Fruit fly (Drosophila melanogaster) whole organism, embryonic: Measurements from ENCODE around the gene CG31710.

Experiments
- Atf-2 ChIP-seq: fragments of 200-800 bp; sonication (Bioruptor generic); optimal IDR thresholded peaks from 2 replicates; lab custom pipeline; 2016; ENCODE audit warnings: missing biosample characterization, missing genetic modification characterization
- CG10959 ChIP-seq: fragments of 200-800 bp; sonication (Bioruptor generic); IDR thresholded peaks from 2 replicates; pipeline ENCODE4 v1.3.6; 2022; ENCODE audit warnings: missing biosample characterization, missing genetic modification characterization
- CG11723 ChIP-seq: fragments of 200-800 bp; sonication (Bioruptor generic); optimal IDR thresholded peaks from 2 replicates; lab custom pipeline; 2017; ENCODE audit warnings: missing biosample characterization, mild to moderate bottlenecking, missing genetic modification characterization
- CG12391 ChIP-seq: fragments of 200-800 bp; sonication (Bioruptor generic); optimal IDR thresholded peaks from 3 replicates; lab custom pipeline; 2018; ENCODE audit warnings: missing biosample characterization, mild to moderate bottlenecking, missing genetic modification characterization, moderate library complexity
- CG14050 ChIP-seq: fragments of 200-800 bp; sonication (Bioruptor generic); IDR thresholded peaks from 3 replicates; pipeline ENCODE4 v1.3.6; 2022; ENCODE audit warnings: missing biosample characterization, missing genetic modification characterization
- CG17186 ChIP-seq: fragments of 200-800 bp; sonication (Bioruptor generic); optimal IDR thresholded peaks from 3 replicates; lab custom pipeline; 2017; ENCODE audit warnings: missing biosample characterization, missing genetic modification reagents, missing genetic modification characterization
- CG17328 ChIP-seq: fragments of 200-800 bp; sonication (Bioruptor generic); IDR thresholded peaks from 2 replicates; pipeline ENCODE4 v1.3.6; 2022; ENCODE audit warnings: missing biosample characterization, missing genetic modification characterization
- CG17912 ChIP-seq: fragments of 200-800 bp; sonication (Bioruptor generic); optimal IDR thresholded peaks from 2 replicates; lab custom pipeline; 2018; ENCODE audit warnings: missing biosample characterization, mild to moderate bottlenecking, missing genetic modification characterization
- CG2129 ChIP-seq: fragments of 200-800 bp; sonication (Bioruptor generic); IDR thresholded peaks from 2 replicates; pipeline ENCODE4 v1.3.6; 2022; ENCODE audit warnings: missing biosample characterization, missing genetic modification characterization; ENCODE audit not compliant: partially characterized antibody
- CG2199 ChIP-seq: fragments of 200-800 bp; sonication (Bioruptor generic); IDR thresholded peaks from 3 replicates; pipeline ENCODE4 v1.3.6; 2022; ENCODE audit warnings: missing biosample characterization, missing genetic modification characterization
- CG2875 ChIP-seq: fragments of 200-800 bp; sonication (Bioruptor generic); optimal IDR thresholded peaks from 2 replicates; lab custom pipeline; 2017; ENCODE audit warnings: missing biosample characterization, mild to moderate bottlenecking, missing genetic modification characterization, missing genetic modification reagents
- CG3281 ChIP-seq: fragments of 200-800 bp; sonication (Bioruptor generic); optimal IDR thresholded peaks from 3 replicates; lab custom pipeline; 2017; ENCODE audit warnings: missing biosample characterization, mild to moderate bottlenecking, missing genetic modification characterization
- CG3838 ChIP-seq: fragments of 200-800 bp; sonication (Bioruptor generic); optimal IDR thresholded peaks from 3 replicates; lab custom pipeline; 2016; ENCODE audit warnings: missing biosample characterization, missing genetic modification characterization
- CG5180 ChIP-seq: fragments of 200-800 bp; sonication (Bioruptor generic); optimal IDR thresholded peaks from 3 replicates; lab custom pipeline; 2017; ENCODE audit warnings: missing biosample characterization, missing genetic modification characterization, mild to moderate bottlenecking, moderate library complexity, missing genetic modification reagents
- CG6689 ChIP-seq: fragments of 200-800 bp; sonication (Bioruptor generic); IDR thresholded peaks from 2 replicates; pipeline ENCODE4 v1.3.6; 2022; ENCODE audit warnings: missing biosample characterization, missing genetic modification characterization
- CG7357 ChIP-seq: fragments of 200-800 bp; sonication (Bioruptor generic); IDR thresholded peaks from 3 replicates; pipeline ENCODE4 v1.3.6; 2022; ENCODE audit warnings: missing biosample characterization, missing genetic modification characterization
- CG7372 ChIP-seq: fragments of 200-800 bp; sonication (Bioruptor generic); IDR thresholded peaks from 2 replicates; pipeline ENCODE4 v1.3.6; 2022; ENCODE audit warnings: missing biosample characterization, missing genetic modification characterization
- CG7556 ChIP-seq: fragments of 200-800 bp; sonication (Bioruptor generic); optimal IDR thresholded peaks from 2 replicates; lab custom pipeline; 2017; ENCODE audit warnings: missing biosample characterization, mild to moderate bottlenecking, missing genetic modification characterization
- CG8089 ChIP-seq: fragments of 200-800 bp; sonication (Bioruptor generic); optimal IDR thresholded peaks from 3 replicates; lab custom pipeline; 2016; ENCODE audit warnings: missing biosample characterization, missing genetic modification characterization
- CG8924 ChIP-seq: fragments of 200-800 bp; optimal IDR thresholded peaks from 3 replicates; lab custom pipeline; 2019; ENCODE audit warnings: missing biosample characterization, mild to moderate bottlenecking, missing genetic modification characterization, moderate library complexity
- Dad ChIP-seq: fragments of 200-800 bp; sonication (Bioruptor generic); optimal IDR thresholded peaks from 3 replicates; lab custom pipeline; 2016; ENCODE audit warnings: missing biosample characterization, missing genetic modification characterization
- Dfd ChIP-seq, 2 experiments: fragments of >200 bp; optimal IDR thresholded peaks; 2 replicates each; lab custom pipeline; 2017; ENCODE audit warnings: missing biosample characterization in 2 of 2, missing genetic modification characterization in 2 of 2
- Dll ChIP-seq: fragments of 200-800 bp; sonication (Bioruptor generic); IDR thresholded peaks from 4 replicates; pipeline ENCODE4 v1.3.6; 2022; ENCODE audit warnings: missing biosample characterization, missing genetic modification characterization; ENCODE audit not compliant: partially characterized antibody
- Doc3 ChIP-seq: fragments of 200-800 bp; sonication (Bioruptor generic); IDR thresholded peaks from 3 replicates; pipeline ENCODE4 v1.3.6; 2022; ENCODE audit warnings: missing biosample characterization, missing genetic modification characterization; ENCODE audit not compliant: partially characterized antibody
- Dref ChIP-seq: fragments of 200-800 bp; sonication (Bioruptor generic); IDR thresholded peaks from 2 replicates; pipeline ENCODE4 v1.3.6; 2022; ENCODE audit warnings: missing biosample characterization, missing genetic modification characterization
- Fer1 ChIP-seq: fragments of 200-800 bp; sonication (Bioruptor generic); optimal IDR thresholded peaks from 2 replicates; lab custom pipeline; 2017; ENCODE audit warnings: missing biosample characterization, mild to moderate bottlenecking, missing genetic modification characterization
- Fer3 ChIP-seq: fragments of 200-800 bp; sonication (Bioruptor generic); optimal IDR thresholded peaks from 2 replicates; lab custom pipeline; 2018; ENCODE audit warnings: missing biosample characterization, mild to moderate bottlenecking, missing genetic modification characterization, moderate library complexity
- H2.0 ChIP-seq: fragments of 200-800 bp; sonication (Bioruptor generic); IDR thresholded peaks from 2 replicates; pipeline ENCODE4 v1.3.6; 2022; ENCODE audit warnings: missing biosample characterization, missing genetic modification characterization
- HLH4C ChIP-seq: fragments of 200-800 bp; sonication (Bioruptor generic); IDR thresholded peaks from 3 replicates; pipeline ENCODE4 v1.3.6; 2022; ENCODE audit warnings: missing biosample characterization, missing genetic modification characterization; ENCODE audit not compliant: partially characterized antibody
- Hr51 ChIP-seq, 2 experiments: fragments of 200-800 bp; sonication (Bioruptor generic); optimal IDR thresholded peaks; 2 replicates in 1 of 2; 3 replicates in 1 of 2; lab custom pipeline; 2016 to 2018; ENCODE audit warnings: missing biosample characterization in 2 of 2, missing genetic modification characterization in 2 of 2, mild to moderate bottlenecking in 1 of 2, moderate library complexity in 1 of 2
- Jarid2 ChIP-seq: fragments of 200-800 bp; sonication (Bioruptor generic); optimal IDR thresholded peaks from 3 replicates; lab custom pipeline; 2017; ENCODE audit warnings: mild to moderate bottlenecking, missing biosample characterization, missing genetic modification reagents, missing genetic modification characterization
- Mad ChIP-seq: fragments of 200-800 bp; sonication (Bioruptor generic); optimal IDR thresholded peaks from 2 replicates; lab custom pipeline; 2016; ENCODE audit warnings: missing biosample characterization, missing genetic modification characterization
- NK7.1 ChIP-seq: fragments of 200-800 bp; sonication (Bioruptor generic); optimal IDR thresholded peaks from 3 replicates; lab custom pipeline; 2016; ENCODE audit warnings: missing biosample characterization, missing genetic modification characterization
- amos ChIP-seq: fragments of 200-800 bp; sonication (Bioruptor generic); IDR thresholded peaks from 2 replicates; pipeline ENCODE4 v1.3.6; 2022; ENCODE audit warnings: missing biosample characterization, missing genetic modification characterization; ENCODE audit not compliant: partially characterized antibody
- cato ChIP-seq: fragments of 200-800 bp; sonication (Bioruptor generic); optimal IDR thresholded peaks from 2 replicates; lab custom pipeline; 2016; ENCODE audit warnings: missing biosample characterization, missing genetic modification characterization, borderline replicate concordance
- corto ChIP-seq: fragments of 200-800 bp; sonication (Bioruptor generic); optimal IDR thresholded peaks from 2 replicates; lab custom pipeline; 2016; ENCODE audit warnings: missing biosample characterization, mild to moderate bottlenecking, missing genetic modification characterization, moderate library complexity
- crc ChIP-seq: fragments of 200-800 bp; sonication (Bioruptor generic); optimal IDR thresholded peaks from 2 replicates; lab custom pipeline; 2016; ENCODE audit warnings: missing biosample characterization, missing genetic modification characterization
- fu2 ChIP-seq: fragments of 200-800 bp; sonication (Bioruptor generic); optimal IDR thresholded peaks from 2 replicates; lab custom pipeline; 2016; ENCODE audit warnings: missing biosample characterization, missing genetic modification characterization
- gce ChIP-seq: fragments of 200-800 bp; sonication (Bioruptor generic); IDR thresholded peaks from 3 replicates; pipeline ENCODE4 v1.3.6; 2022; ENCODE audit warnings: missing biosample characterization, missing genetic modification characterization
- ham ChIP-seq: fragments of 200-800 bp; sonication (Bioruptor generic); IDR thresholded peaks from 2 replicates; pipeline ENCODE4 v1.3.6; 2022; ENCODE audit warnings: missing biosample characterization, missing genetic modification characterization
- hbn ChIP-seq: fragments of 200-800 bp; sonication (Bioruptor generic); IDR thresholded peaks from 2 replicates; pipeline ENCODE4 v1.3.6; 2022; ENCODE audit warnings: missing biosample characterization, missing genetic modification characterization; ENCODE audit not compliant: partially characterized antibody
- hkb ChIP-seq, 2 experiments: fragments of 200-800 bp in 1 of 2; fragments of >200 bp in 1 of 2; sonication (Bioruptor generic) in 1 of 2; IDR thresholded peaks in 1 of 2; optimal IDR thresholded peaks in 1 of 2; 2 replicates each; pipeline versions ENCODE4 v1.3.6 to Lab custom; 2017 to 2022; ENCODE audit warnings: missing biosample characterization in 1 of 2, missing genetic modification characterization in 1 of 2
- jumu ChIP-seq: fragments of 200-800 bp; sonication (Bioruptor generic); optimal IDR thresholded peaks from 3 replicates; lab custom pipeline; 2016; ENCODE audit warnings: missing biosample characterization, missing genetic modification characterization
- mam ChIP-seq: fragments of 200-800 bp; sonication (Bioruptor generic); optimal IDR thresholded peaks from 3 replicates; lab custom pipeline; 2016; ENCODE audit warnings: missing biosample characterization, missing genetic modification characterization
- pb ChIP-seq: fragments of 200-800 bp; sonication (Bioruptor generic); optimal IDR thresholded peaks from 3 replicates; lab custom pipeline; 2016; ENCODE audit warnings: missing biosample characterization, missing genetic modification characterization
- sim ChIP-seq: fragments of 200-800 bp; sonication (Bioruptor generic); IDR thresholded peaks from 2 replicates; pipeline ENCODE4 v1.3.6; 2022; ENCODE audit warnings: missing biosample characterization, missing genetic modification characterization
- stwl ChIP-seq: fragments of 200-800 bp; sonication (Bioruptor generic); optimal IDR thresholded peaks from 3 replicates; lab custom pipeline; 2018; ENCODE audit warnings: missing biosample characterization, mild to moderate bottlenecking, missing genetic modification characterization, moderate library complexity
- toy ChIP-seq: fragments of 200-800 bp; sonication (Bioruptor generic); IDR thresholded peaks from 2 replicates; pipeline ENCODE4 v1.3.6; 2022; ENCODE audit warnings: missing biosample characterization, missing genetic modification characterization
- trem ChIP-seq: fragments of 200-800 bp; optimal IDR thresholded peaks from 3 replicates; lab custom pipeline; 2019; ENCODE audit warnings: missing biosample characterization, mild to moderate bottlenecking, missing genetic modification characterization, moderate library complexity

Gene CG31710

DNA sequence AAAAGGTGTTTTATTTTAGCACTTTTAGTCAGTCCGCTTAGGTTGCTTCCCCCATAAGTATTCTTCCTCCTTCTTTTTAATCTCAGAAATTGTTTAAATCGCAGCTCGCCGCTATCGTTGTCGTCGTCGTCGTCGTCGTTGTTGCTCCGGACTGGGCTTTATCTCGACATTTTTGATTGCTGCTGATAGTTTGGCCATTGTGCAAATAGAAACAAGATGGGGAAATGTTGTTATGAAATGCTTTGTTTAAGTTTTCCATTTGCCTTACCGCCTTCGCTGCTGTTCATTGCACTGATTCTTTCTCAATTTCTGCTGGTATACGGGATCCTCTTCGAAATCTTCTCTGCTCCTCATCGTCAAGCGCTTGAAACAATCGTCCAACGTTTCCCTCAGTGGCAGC lies 2.8 kb downstream of the CG31710 start (continued):
- TF ChIP-seq Dll (GFP tag; lab: Robert Waterston, UW) (no peak), Dfd (GFP tag; optimal IDR thresholded peaks at IDR 0.05; lab: Kevin White, UChicago) (no peak), cato (no peak), corto (no peak), fu2 (GFP tag; lab: Kevin White, UChicago) (no peak), stwl (tag; lab: Kevin White, UChicago) (no peak), H2.0 (GFP tag; lab: Robert Waterston, UW) (no peak), jumu (no peak), CG7556 (GFP tag; lab: Kevin White, UChicago) (no peak), CG7357 (GFP tag; lab: Robert Waterston, UW) (no peak), CG5180 (GFP tag; lab: Kevin White, UChicago) (no peak)
- TF ChIP-seq, all 482 proteins: peak for 11

DNA sequence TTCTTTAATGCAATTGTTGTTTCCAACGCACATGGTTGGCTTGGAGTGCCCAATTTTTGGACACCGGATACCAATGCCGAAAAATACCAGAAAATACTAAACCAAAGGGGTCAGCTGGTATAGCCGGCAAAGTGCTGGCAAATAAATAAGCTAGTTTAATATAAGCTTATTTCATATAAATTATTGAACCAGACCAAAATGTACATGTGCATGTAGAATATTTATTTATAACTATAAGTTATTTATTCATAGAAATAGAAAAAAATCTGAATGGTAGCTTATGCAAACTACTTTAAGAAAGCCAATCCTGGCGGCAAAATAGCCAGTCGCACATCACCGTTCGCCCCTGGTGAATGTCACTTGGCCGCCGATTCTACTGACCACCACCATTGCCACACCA lies 5.3 kb downstream of the CG31710 start, which contains the start of gene pelo:
Gene pelo, plus strand, starts transcription at position 357 of the 400 bp plus-strand sequence.
- TF ChIP-seq CG2199 (GFP tag; lab: Robert Waterston, UW) (no peak), CG2129 (GFP tag; lab: Robert Waterston, UW) (no peak), CG3838 (GFP tag; lab: Kevin White, UChicago) (no peak), CG2875 (GFP tag; lab: Kevin White, UChicago) (peak; percentile 2), pb (GFP tag; lab: Kevin White, UChicago) (no peak), Doc3 (GFP tag; lab: Robert Waterston, UW) (no peak), gce (GFP tag; lab: Robert Waterston, UW) (no peak), CG14050 (GFP tag; lab: Robert Waterston, UW) (peak; percentile 55), Fer3 (tag; lab: Kevin White, UChicago) (peak; percentile 51), CG6689 (GFP tag; lab: Robert Waterston, UW) (peak; percentile 72), CG12391 (tag; lab: Kevin White, UChicago) (peak; percentile 83), CG10959 (GFP tag; lab: Robert Waterston, UW) (no peak), CG8924 (tag; lab: Kevin White, UChicago) (peak; percentile 75), CG17912 (GFP tag; lab: Kevin White, UChicago) (no peak), Mad (GFP tag; lab: Kevin White, UChicago) (peak; percentile 5), CG17186 (peak; percentile 11), Atf-2 (GFP tag; lab: Kevin White, UChicago) (no peak), HLH4C (GFP tag; lab: Robert Waterston, UW) (no peak), Dref (GFP tag; lab: Robert Waterston, UW) (no peak), toy (GFP tag; lab: Robert Waterston, UW) (no peak), CG8089 (GFP tag; lab: Kevin White, UChicago) (no peak), Dfd (GFP tag; optimal IDR thresholded peaks at IDR 0.05; lab: Kevin White, UChicago) (no peak), Dad (GFP tag; lab: Kevin White, UChicago) (no peak), Fer1 (GFP tag; lab: Kevin White, UChicago) (peak; percentile 75), CG17328 (GFP tag; lab: Robert Waterston, UW) (peak; percentile 45), CG3281 (GFP tag; lab: Kevin White, UChicago) (peak; percentile 73), mam (GFP tag; lab: Kevin White, UChicago) (no peak), CG11723 (GFP tag; lab: Kevin White, UChicago) (peak; percentile 55), sim (no peak), Jarid2 (GFP tag; lab: Kevin White, UChicago) (peak; percentile 40), NK7.1 (GFP tag; lab: Kevin White, UChicago) (no peak), hbn (no peak), amos (no peak), crc (GFP tag; lab: Kevin White, UChicago) (no peak), hkb (optimal IDR thresholded peaks at IDR 0.05; lab: Kevin White, UChicago) (no peak), hkb (GFP tag; IDR thresholded peaks at IDR 0.05; lab: Robert Waterston, UW) (peak; percentile 34; the same call in 1 of the 2 replicates), CG7372 (peak; percentile 33; the same call in 1 of the 2 replicates), ham (GFP tag; lab: Robert Waterston, UW) (no peak), trem (tag; lab: Kevin White, UChicago) (peak; percentile 68), Hr51 (GFP tag; optimal IDR thresholded peaks at IDR 0.05; lab: Kevin White, UChicago) (peak; percentile 17 to 57), stwl (tag; lab: Kevin White, UChicago) (peak; percentile 40)
